Worm (Caenorhabditis elegans) whole organism, L3 larva: ENCODE results near the gene sre-15.

ENCODE experiments used
- R02D3.7 ChIP-seq: fragments of 150-350 bp; optimal IDR thresholded peaks from 2 replicates; lab custom pipeline; 2014; ENCODE audit warnings: missing biosample characterization, missing genetic modification characterization
- ceh-16 ChIP-seq: sonication (generic microtip); optimal IDR thresholded peaks from 2 replicates; lab custom pipeline; 2017; ENCODE audit warnings: missing biosample characterization, missing genetic modification characterization
- ceh-28 ChIP-seq: fragments of 150-350 bp; optimal IDR thresholded peaks from 2 replicates; lab custom pipeline; 2014; ENCODE audit warnings: missing biosample characterization, missing genetic modification reagents, missing genetic modification characterization
- ceh-82 ChIP-seq: fragments of 150-350 bp; optimal IDR thresholded peaks from 2 replicates; lab custom pipeline; 2014; ENCODE audit warnings: missing biosample characterization, missing genetic modification characterization
- daf-12 ChIP-seq: fragments of 150-350 bp; optimal IDR thresholded peaks from 2 replicates; lab custom pipeline; 2014; ENCODE audit warnings: missing biosample characterization, missing genetic modification reagents, missing genetic modification characterization
- egl-27 ChIP-seq: sonication (generic microtip); optimal IDR thresholded peaks from 4 replicates; lab custom pipeline; 2017; ENCODE audit warnings: missing biosample characterization, missing genetic modification reagents, missing genetic modification characterization
- elt-1 ChIP-seq: fragments of 150-350 bp; optimal IDR thresholded peaks from 2 replicates; lab custom pipeline; 2014; ENCODE audit warnings: missing biosample characterization, missing genetic modification characterization
- elt-2 ChIP-seq: sonication (generic microtip); optimal IDR thresholded peaks from 2 replicates; lab custom pipeline; 2016; ENCODE audit warnings: missing genetic modification reagents, mild to moderate bottlenecking, missing genetic modification characterization, missing compliant biosample characterization
- elt-3 ChIP-seq, 3 experiments: fragments of 150-350 bp in 1 of 3; sonication (generic microtip) in 2 of 3; optimal IDR thresholded peaks; 2 replicates in 2 of 3; 4 replicates in 1 of 3; lab custom pipeline; 2014 to 2017; ENCODE audit warnings: missing biosample characterization in 3 of 3, missing genetic modification characterization in 3 of 3
- eor-1 ChIP-seq, 2 experiments: fragments of 150-350 bp; optimal IDR thresholded peaks; 2 replicates each; lab custom pipeline; 2014 to 2018; ENCODE audit warnings: missing biosample characterization in 2 of 2, missing genetic modification characterization in 2 of 2
- fkh-10 ChIP-seq: sonication (generic microtip); optimal IDR thresholded peaks from 2 replicates; lab custom pipeline; 2017; ENCODE audit warnings: missing biosample characterization, missing genetic modification reagents, missing genetic modification characterization
- fkh-2 ChIP-seq: fragments of 150-350 bp; optimal IDR thresholded peaks from 2 replicates; lab custom pipeline; 2014; ENCODE audit warnings: missing biosample characterization, missing genetic modification reagents, missing genetic modification characterization
- fos-1 ChIP-seq: fragments of 150-350 bp; optimal IDR thresholded peaks from 2 replicates; lab custom pipeline; 2014; ENCODE audit warnings: missing biosample characterization, missing genetic modification characterization
- hmg-11 ChIP-seq: sonication (generic microtip); optimal IDR thresholded peaks from 2 replicates; lab custom pipeline; 2016; ENCODE audit warnings: missing genetic modification characterization, missing compliant biosample characterization
- jun-1 ChIP-seq: fragments of 150-350 bp; optimal IDR thresholded peaks from 2 replicates; lab custom pipeline; 2014; ENCODE audit warnings: missing biosample characterization, missing genetic modification reagents, missing genetic modification characterization
- lsy-12 ChIP-seq: sonication (generic microtip); optimal IDR thresholded peaks from 2 replicates; lab custom pipeline; 2016; ENCODE audit warnings: mild to moderate bottlenecking, missing genetic modification characterization, missing compliant biosample characterization
- nfya-1 ChIP-seq: sonication (generic microtip); optimal IDR thresholded peaks from 2 replicates; lab custom pipeline; 2017; ENCODE audit warnings: missing genetic modification characterization, mild to moderate bottlenecking, missing compliant biosample characterization, antibody characterized with exemption, moderate library complexity; ENCODE audit not compliant: insufficient read depth
- nhr-11 ChIP-seq: fragments of 150-350 bp; optimal IDR thresholded peaks from 2 replicates; lab custom pipeline; 2014; ENCODE audit warnings: missing biosample characterization, missing genetic modification characterization
- nhr-23 ChIP-seq: fragments of 150-350 bp; optimal IDR thresholded peaks from 2 replicates; lab custom pipeline; 2014; ENCODE audit warnings: missing biosample characterization, missing genetic modification reagents, missing genetic modification characterization
- nhr-237 ChIP-seq: fragments of 150-350 bp; optimal IDR thresholded peaks from 2 replicates; lab custom pipeline; 2014; ENCODE audit warnings: missing biosample characterization, missing genetic modification characterization
- nhr-43 ChIP-seq: sonication (generic microtip); optimal IDR thresholded peaks from 2 replicates; lab custom pipeline; 2016; ENCODE audit warnings: mild to moderate bottlenecking, missing genetic modification characterization, missing compliant biosample characterization; ENCODE audit not compliant: poor library complexity, severe bottlenecking
- nhr-67 ChIP-seq: fragments of 150-350 bp; optimal IDR thresholded peaks from 2 replicates; lab custom pipeline; 2014; ENCODE audit warnings: missing biosample characterization, missing genetic modification characterization
- nhr-76 ChIP-seq: fragments of 150-350 bp; sonication (generic microtip); optimal IDR thresholded peaks from 5 replicates; lab custom pipeline; 2014; ENCODE audit warnings: missing biosample characterization, missing genetic modification characterization
- nhr-77 ChIP-seq: fragments of 150-350 bp; optimal IDR thresholded peaks from 2 replicates; lab custom pipeline; 2014; ENCODE audit warnings: missing biosample characterization, missing genetic modification characterization
- pha-4 ChIP-seq: fragments of 150-350 bp; optimal IDR thresholded peaks from 2 replicates; lab custom pipeline; 2014; ENCODE audit warnings: missing biosample characterization, missing genetic modification reagents, missing genetic modification characterization
- pqm-1 ChIP-seq: fragments of 150-350 bp; optimal IDR thresholded peaks from 2 replicates; lab custom pipeline; 2017; ENCODE audit warnings: missing biosample characterization, missing genetic modification characterization, inconsistent platforms
- sea-2 ChIP-seq: fragments of 150-350 bp; sonication (generic microtip); optimal IDR thresholded peaks from 4 replicates; lab custom pipeline; 2014; ENCODE audit warnings: missing biosample characterization, missing genetic modification reagents, missing genetic modification characterization
- skn-1 ChIP-seq: fragments of 150-350 bp; optimal IDR thresholded peaks from 2 replicates; lab custom pipeline; 2014; ENCODE audit warnings: missing biosample characterization, missing genetic modification characterization
- tbx-2 ChIP-seq: sonication (generic microtip); optimal IDR thresholded peaks from 2 replicates; lab custom pipeline; 2016; ENCODE audit warnings: mild to moderate bottlenecking, missing genetic modification characterization, missing compliant biosample characterization
- unc-39 ChIP-seq: sonication (generic microtip); optimal IDR thresholded peaks from 4 replicates; lab custom pipeline; 2017; ENCODE audit warnings: missing biosample characterization, missing genetic modification characterization
- ztf-11 ChIP-seq: fragments of 150-350 bp; optimal IDR thresholded peaks from 2 replicates; lab custom pipeline; 2014; ENCODE audit warnings: missing biosample characterization, missing genetic modification characterization
- ztf-4 ChIP-seq: fragments of 150-350 bp; optimal IDR thresholded peaks from 2 replicates; lab custom pipeline; 2014; ENCODE audit warnings: missing biosample characterization, missing genetic modification characterization

Gene sre-15

ce11 chrIV:12203968-12204367, 40.6 kb downstream of the sre-15 start:
- TF ChIP-seq pha-4 (tag; lab: Kevin White, UChicago) = peak; percentile 85
- TF ChIP-seq nfya-1 (tag; lab: Kevin White, UChicago) = no peak

- TF ChIP-seq pha-4 (tag; lab: Kevin White, UChicago) (peak; percentile 26), ztf-11 (tag; lab: Kevin White, UChicago) (no peak)
- TF ChIP-seq, all 47 proteins: peak for 1
Measured at ce11 chrIV:12202949-12203348, 41.7 kb downstream of the sre-15 start, which contains the start of gene F35G2.1. Gene F35G2.1 (plus strand): TSS chrIV:12203249.

DNA sequence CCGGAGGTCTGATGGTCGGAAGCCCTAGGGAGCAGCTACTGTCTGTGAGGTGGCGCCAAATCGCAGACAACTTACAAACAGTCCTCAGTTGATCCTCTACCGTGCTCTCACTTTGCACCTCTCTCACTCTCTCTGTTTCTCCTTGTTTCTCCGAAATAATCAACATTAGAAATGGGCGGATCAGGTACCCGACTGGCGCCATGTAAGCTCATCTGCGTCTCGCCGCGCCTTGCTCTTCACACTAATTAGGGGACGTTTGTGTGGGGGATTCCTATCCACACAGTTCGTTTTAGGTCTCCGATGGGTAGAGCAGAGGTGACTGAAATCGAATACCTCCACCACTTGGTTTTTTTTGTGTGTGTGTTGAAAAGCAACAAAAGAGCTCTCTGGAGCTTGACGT, 42.6 kb downstream of the sre-15 start:
- TF ChIP-seq nhr-67 (no peak), pha-4 (tag; lab: Kevin White, UChicago) (peak; percentile 73), sea-2 (GFP tag; lab: Kevin White, UChicago) (no peak), elt-3 (tag; optimal IDR thresholded peaks at IDR 0.05; lab: Kevin White, UChicago) (no peak), fkh-2 (tag; lab: Kevin White, UChicago) (no peak), nhr-76 (tag; lab: Kevin White, UChicago) (no peak), R02D3.7 (tag; lab: Kevin White, UChicago) (no peak), nfya-1 (tag; lab: Kevin White, UChicago) (no peak), ceh-82 (no peak)
- TF ChIP-seq, all 47 proteins: peak for 1

- TF ChIP-seq elt-2 (peak; percentile 2), pqm-1 (tag; lab: Kevin White, UChicago) (no peak), ceh-16 (tag; lab: Kevin White, UChicago) (no peak), nhr-237 (no peak), nhr-23 (no peak), nhr-67 (no peak), tbx-2 (no peak), fkh-10 (no peak), pha-4 (tag; lab: Kevin White, UChicago) (peak; percentile 79)
Measured at ce11 chrIV:12200812-12201211, 43.8 kb downstream of the sre-15 start.

ce11 chrIV:12199538-12200158, 45.0 kb downstream of the sre-15 start:
- TF ChIP-seq nhr-11 = no peak
- no peak for TF ChIP-seq nhr-23
- peak; percentile 90 for TF ChIP-seq elt-2
- TF ChIP-seq nfya-1 (tag; lab: Kevin White, UChicago) = no peak
- no peak for TF ChIP-seq nhr-77 (tag; lab: Kevin White, UChicago)
- TF ChIP-seq ceh-28 = no peak
- no peak for TF ChIP-seq unc-39 (tag; lab: Kevin White, UChicago)
- TF ChIP-seq fkh-2 (tag; lab: Kevin White, UChicago) = no peak
- no peak for TF ChIP-seq sea-2 (GFP tag; lab: Kevin White, UChicago)
- TF ChIP-seq jun-1 (tag; lab: Kevin White, UChicago) = peak; percentile 63
- TF ChIP-seq hmg-11 (tag; lab: Kevin White, UChicago) = no peak
- TF ChIP-seq fkh-10 = no peak
- no peak for TF ChIP-seq tbx-2
- TF ChIP-seq pha-4 (tag; lab: Kevin White, UChicago) = peak; percentile 35
- TF ChIP-seq nhr-237 = no peak
- no peak for TF ChIP-seq nhr-76 (tag; lab: Kevin White, UChicago)
- no peak for TF ChIP-seq elt-1 (tag; lab: Kevin White, UChicago)
- no peak for TF ChIP-seq lsy-12 (tag; lab: Kevin White, UChicago)
- TF ChIP-seq nhr-43 = no peak
- TF ChIP-seq pqm-1 (tag; lab: Kevin White, UChicago) = peak; percentile 89
- TF ChIP-seq daf-12 (tag; lab: Kevin White, UChicago) = no peak
- no peak for TF ChIP-seq egl-27
- TF ChIP-seq fos-1 (tag; lab: Kevin White, UChicago) = no peak
- TF ChIP-seq elt-3 (tag; optimal IDR thresholded peaks at IDR 0.05; lab: Kevin White, UChicago) = no peak
- no peak for TF ChIP-seq eor-1 (tag; optimal IDR thresholded peaks at IDR 0.05; lab: Kevin White, UChicago)
- TF ChIP-seq ztf-4 (tag; lab: Kevin White, UChicago) = no peak
- no peak for TF ChIP-seq skn-1 (tag; lab: Kevin White, UChicago)
